Worm (Caenorhabditis elegans) whole organism, late embryonic: ENCODE measurements around the gene F41F3.1.

Source experiments
- Y22D7AL.16 ChIP-seq: sonication (generic microtip); optimal IDR thresholded peaks from 2 replicates; lab custom pipeline; 2016; ENCODE audit warnings: missing genetic modification characterization, missing compliant biosample characterization
- ceh-14 ChIP-seq: sonication (generic microtip); optimal IDR thresholded peaks from 2 replicates; lab custom pipeline; 2016; ENCODE audit warnings: missing genotype, missing genetic modification characterization, missing compliant biosample characterization
- ceh-30 ChIP-seq: fragments of 150-350 bp; optimal IDR thresholded peaks from 2 replicates; lab custom pipeline; 2014; ENCODE audit warnings: missing biosample characterization, missing genetic modification characterization
- ceh-34 ChIP-seq: sonication (generic microtip); optimal IDR thresholded peaks from 2 replicates; lab custom pipeline; 2016; ENCODE audit warnings: mild to moderate bottlenecking, missing genetic modification characterization, missing compliant biosample characterization
- ets-4 ChIP-seq: sonication (generic microtip); optimal IDR thresholded peaks from 2 replicates; lab custom pipeline; 2016; ENCODE audit warnings: missing genetic modification characterization, missing compliant biosample characterization
- fax-1 ChIP-seq: sonication (generic microtip); optimal IDR thresholded peaks from 2 replicates; lab custom pipeline; 2016; ENCODE audit warnings: missing genotype, missing genetic modification characterization, missing compliant biosample characterization
- gmeb-2 ChIP-seq: sonication (generic microtip); optimal IDR thresholded peaks from 2 replicates; lab custom pipeline; 2016; ENCODE audit warnings: missing genetic modification characterization, inconsistent platforms, missing compliant biosample characterization
- lim-6 ChIP-seq: sonication (generic microtip); optimal IDR thresholded peaks from 2 replicates; lab custom pipeline; 2016; ENCODE audit warnings: missing genetic modification characterization, missing compliant biosample characterization
- mec-3 ChIP-seq: sonication (generic microtip); optimal IDR thresholded peaks from 2 replicates; lab custom pipeline; 2016; ENCODE audit warnings: borderline replicate concordance, missing genetic modification characterization, missing compliant biosample characterization
- nfya-1 ChIP-seq: sonication (generic microtip); optimal IDR thresholded peaks from 2 replicates; lab custom pipeline; 2017; ENCODE audit warnings: missing genetic modification characterization, mild to moderate bottlenecking, missing compliant biosample characterization, antibody characterized with exemption, moderate library complexity
- pax-1 ChIP-seq: fragments of 150-350 bp; optimal IDR thresholded peaks from 2 replicates; lab custom pipeline; 2014; ENCODE audit warnings: missing biosample characterization, missing genetic modification characterization
- ref-2 ChIP-seq: sonication (generic microtip); optimal IDR thresholded peaks from 2 replicates; lab custom pipeline; 2016; ENCODE audit warnings: missing genetic modification characterization, missing compliant biosample characterization
- zip-5 ChIP-seq: sonication (generic microtip); optimal IDR thresholded peaks from 2 replicates; lab custom pipeline; 2016; ENCODE audit warnings: missing genetic modification characterization, missing compliant biosample characterization

Gene F41F3.1

ce11 chrV:4700189-4700588 is 45.8 kb downstream of the F41F3.1 start, which contains the start of gene ZC266.1:
Gene ZC266.1, minus strand, starts transcription at chrV:4700289.
- TF ChIP-seq Y22D7AL.16 (tag; lab: Kevin White, UChicago) (no peak), ceh-34 (tag; lab: Kevin White, UChicago) (no peak), fax-1 (no peak), ref-2 (tag; lab: Kevin White, UChicago) (no peak), lim-6 (tag; lab: Kevin White, UChicago) (no peak), mec-3 (tag; lab: Kevin White, UChicago) (no peak), ceh-30 (tag; lab: Kevin White, UChicago) (no peak), nfya-1 (tag; lab: Kevin White, UChicago) (no peak), gmeb-2 (tag; lab: Kevin White, UChicago) (no peak), zip-5 (tag; lab: Kevin White, UChicago) (no peak), ets-4 (tag; lab: Kevin White, UChicago) (no peak), ceh-14 (tag; lab: Kevin White, UChicago) (no peak), pax-1 (no peak)
